Fruit fly (Drosophila melanogaster): Measurements from ENCODE around the gene CG10654.

The CG10654 gene

dm6 chr3L:12501249-12501648 lies 6.4 kb downstream of the CG10654 start, which contains the start of the genes CG10638 and CG10681 (continued):
- TF ChIP-seq CG9932 (GFP tag; IDR thresholded peaks at IDR 0.05) (peak; percentile 62), HLH54F (GFP tag; optimal IDR thresholded peaks at IDR 0.05) (no peak), CG7963 (GFP tag; IDR thresholded peaks at IDR 0.05; ENCODE audit: partially characterized antibody) (no peak), slp2 (GFP tag; optimal IDR thresholded peaks at IDR 0.05) (no peak), CG2129 (GFP tag; IDR thresholded peaks at IDR 0.05; ENCODE audit: partially characterized antibody) (no peak), Dll (GFP tag; IDR thresholded peaks at IDR 0.05; ENCODE audit: partially characterized antibody) (0 out of 4 replicates have a peak, but pooled peaks have one; percentile 11), CG12155 (GFP tag; optimal IDR thresholded peaks at IDR 0.05) (peak; percentile 70), CG6854 (GFP tag; optimal IDR thresholded peaks at IDR 0.05) (no peak), Gsc (GFP tag; IDR thresholded peaks at IDR 0.05) (no peak), chm (GFP tag; IDR thresholded peaks at IDR 0.05) (no peak), CG10565 (GFP tag; optimal IDR thresholded peaks at IDR 0.05) (no peak), eyg (GFP tag; optimal IDR thresholded peaks at IDR 0.05) (no peak), Rfx (GFP tag; IDR thresholded peaks at IDR 0.05) (peak; percentile 21; the same call in 1 of the 2 replicates), Mad (GFP tag; optimal IDR thresholded peaks at IDR 0.05) (no peak), CG6813 (GFP tag; optimal IDR thresholded peaks at IDR 0.05) (no peak), D19A (tag; optimal IDR thresholded peaks at IDR 0.05) (peak; percentile 34), HmgZ (tag; optimal IDR thresholded peaks at IDR 0.05) (peak; percentile 62), CG10267 (tag; optimal IDR thresholded peaks at IDR 0.05) (peak; percentile 98), fd3F (GFP tag; optimal IDR thresholded peaks at IDR 0.05) (no peak), pita (GFP tag; optimal IDR thresholded peaks at IDR 0.05) (no peak), CG1024 (GFP tag; IDR thresholded peaks at IDR 0.05) (no peak), CG6683 (GFP tag; optimal IDR thresholded peaks at IDR 0.05) (no peak), Hr3 (GFP tag; optimal IDR thresholded peaks at IDR 0.05) (peak; percentile 22), CG17361 (GFP tag; IDR thresholded peaks at IDR 0.05) (0 out of 3 replicates have a peak, but pooled peaks have one; percentile 43), CG32772 (GFP tag; IDR thresholded peaks at IDR 0.05) (peak; percentile 53), Mes4 (GFP tag; optimal IDR thresholded peaks at IDR 0.05) (no peak), CG14965 (GFP tag; optimal IDR thresholded peaks at IDR 0.05; ENCODE audit: borderline replicate concordance) (no peak), zfh1 (GFP tag; IDR thresholded peaks at IDR 0.05) (no peak), NC2β (GFP tag; optimal IDR thresholded peaks at IDR 0.05) (peak; percentile 28), sqz (GFP tag; optimal IDR thresholded peaks at IDR 0.05) (peak; percentile 97), gfzf (GFP tag; optimal IDR thresholded peaks at IDR 0.05) (peak; percentile 68), CG3726 (GFP tag; IDR thresholded peaks at IDR 0.05) (no peak), CG17359 (tag; optimal IDR thresholded peaks at IDR 0.05) (peak; percentile 43), Dp (GFP tag; optimal IDR thresholded peaks at IDR 0.05) (peak; percentile 49), Deaf1 (tag; optimal IDR thresholded peaks at IDR 0.05) (no peak), da (GFP tag; optimal IDR thresholded peaks at IDR 0.05) (no peak), fd96Cb (tag; optimal IDR thresholded peaks at IDR 0.05) (no peak), sens-2 (GFP tag; IDR thresholded peaks at IDR 0.05) (no peak), CG9817 (tag; optimal IDR thresholded peaks at IDR 0.05) (no peak), CG33557 (GFP tag; optimal IDR thresholded peaks at IDR 0.05) (no peak), her (GFP tag; optimal IDR thresholded peaks at IDR 0.05) (no peak), CG1529 (GFP tag; optimal IDR thresholded peaks at IDR 0.05) (no peak), CG8281 (tag; optimal IDR thresholded peaks at IDR 0.05) (no peak), phol (tag; optimal IDR thresholded peaks at IDR 0.05) (peak; percentile 61), CG14050 (GFP tag; IDR thresholded peaks at IDR 0.05) (no peak), Ptx1 (GFP tag; IDR thresholded peaks at IDR 0.05) (0 out of 2 replicates have a peak, but pooled peaks have one; percentile 16), Sin3A (optimal IDR thresholded peaks at IDR 0.05) (no peak), mld (GFP tag; IDR thresholded peaks at IDR 0.05; ENCODE audit: partially characterized antibody) (no peak), pros (GFP tag; optimal IDR thresholded peaks at IDR 0.05) (no peak), sob (GFP tag; IDR thresholded peaks at IDR 0.05) (peak; percentile 37; the same call in 1 of the 2 replicates), zen2 (GFP tag; IDR thresholded peaks at IDR 0.05; ENCODE audit: partially characterized antibody) (no peak)
